Fruit fly (Drosophila melanogaster) whole organism, prepupa: Measurements from ENCODE around the gene G9a.

Experiments used
- Blimp-1 ChIP-seq: fragments of 200-800 bp; sonication (Bioruptor generic); optimal IDR thresholded peaks from 3 replicates; lab custom pipeline; 2017; ENCODE audit warnings: missing biosample characterization, missing genetic modification characterization, mild to moderate bottlenecking, moderate library complexity, missing genetic modification reagents
- CG11294 ChIP-seq: fragments of 200-800 bp; sonication (Bioruptor generic); IDR thresholded peaks from 2 replicates; pipeline ENCODE4 v1.3.6; 2022; ENCODE audit warnings: missing biosample characterization, missing genetic modification characterization
- CG11762 ChIP-seq: fragments of 200-800 bp; sonication (Bioruptor generic); optimal IDR thresholded peaks from 3 replicates; lab custom pipeline; 2016; ENCODE audit warnings: missing biosample characterization, missing genetic modification characterization; ENCODE audit not compliant: insufficient read depth
- CG11902 ChIP-seq: fragments of 200-800 bp; sonication (Bioruptor generic); optimal IDR thresholded peaks from 3 replicates; lab custom pipeline; 2016; ENCODE audit warnings: missing biosample characterization, missing genetic modification characterization
- CG15336 ChIP-seq: fragments of 200-800 bp; sonication (Bioruptor generic); IDR thresholded peaks from 2 replicates; pipeline ENCODE4 v1.3.6; 2022; ENCODE audit warnings: missing biosample characterization, missing genetic modification characterization
- CG1621 ChIP-seq: fragments of 200-800 bp; sonication (Bioruptor generic); optimal IDR thresholded peaks from 3 replicates; lab custom pipeline; 2018; ENCODE audit warnings: missing biosample characterization, mild to moderate bottlenecking, missing genetic modification characterization
- CG3032 ChIP-seq: fragments of 200-800 bp; optimal IDR thresholded peaks from 2 replicates; lab custom pipeline; 2019; ENCODE audit warnings: missing biosample characterization, mild to moderate bottlenecking, missing genetic modification characterization, moderate library complexity
- CG32006 ChIP-seq: fragments of 200-800 bp; sonication (Bioruptor generic); optimal IDR thresholded peaks from 3 replicates; lab custom pipeline; 2017; ENCODE audit warnings: missing biosample characterization, mild to moderate bottlenecking, missing genetic modification characterization
- CG3919 ChIP-seq: fragments of 200-800 bp; sonication (Bioruptor generic); optimal IDR thresholded peaks from 3 replicates; lab custom pipeline; 2016; ENCODE audit warnings: missing biosample characterization, missing genetic modification characterization
- CG4318 ChIP-seq: fragments of 200-800 bp; sonication (Bioruptor generic); optimal IDR thresholded peaks from 3 replicates; lab custom pipeline; 2017; ENCODE audit warnings: missing biosample characterization, mild to moderate bottlenecking, missing genetic modification characterization
- CG6163 ChIP-seq: fragments of 200-800 bp; sonication (Bioruptor generic); IDR thresholded peaks from 3 replicates; pipeline ENCODE4 v1.3.6; 2022; ENCODE audit warnings: missing biosample characterization, missing genetic modification characterization
- CG6276 ChIP-seq: fragments of 200-800 bp; sonication (Bioruptor generic); optimal IDR thresholded peaks from 2 replicates; lab custom pipeline; 2017; ENCODE audit warnings: missing biosample characterization, mild to moderate bottlenecking, missing genetic modification characterization
- CG6792 ChIP-seq: fragments of 200-800 bp; sonication (Bioruptor generic); optimal IDR thresholded peaks from 3 replicates; lab custom pipeline; 2016; ENCODE audit warnings: missing biosample characterization, missing genetic modification characterization
- CG6808 ChIP-seq: fragments of 200-800 bp; sonication (Bioruptor generic); optimal IDR thresholded peaks from 3 replicates; lab custom pipeline; 2017; ENCODE audit warnings: missing biosample characterization, missing genetic modification characterization, mild to moderate bottlenecking, moderate library complexity, missing genetic modification reagents
- CG6854 ChIP-seq: fragments of 200-800 bp; sonication (Bioruptor generic); optimal IDR thresholded peaks from 2 replicates; lab custom pipeline; 2017; ENCODE audit warnings: missing biosample characterization, mild to moderate bottlenecking, missing genetic modification characterization
- CG8119 ChIP-seq: fragments of 200-800 bp; sonication (Bioruptor generic); IDR thresholded peaks from 3 replicates; pipeline ENCODE4 v1.3.6; 2022; ENCODE audit warnings: missing biosample characterization, missing genetic modification characterization
- CG8319 ChIP-seq: fragments of 200-800 bp; sonication (Bioruptor generic); optimal IDR thresholded peaks from 3 replicates; lab custom pipeline; 2016; ENCODE audit warnings: missing biosample characterization, missing genetic modification characterization
- CG8632 ChIP-seq: fragments of 200-800 bp; sonication (Bioruptor generic); optimal IDR thresholded peaks from 3 replicates; lab custom pipeline; 2016; ENCODE audit warnings: missing biosample characterization, missing genetic modification characterization
- CG9139 ChIP-seq: fragments of 200-800 bp; sonication (Bioruptor generic); optimal IDR thresholded peaks from 3 replicates; lab custom pipeline; 2017; ENCODE audit warnings: missing biosample characterization, mild to moderate bottlenecking, missing genetic modification characterization
- Eip78C ChIP-seq: fragments of 200-800 bp; sonication (Bioruptor generic); peaks from one replicate; lab custom pipeline; 2016; ENCODE audit warnings: missing biosample characterization, missing genetic modification characterization
- Eip93F ChIP-seq: fragments of 200-800 bp; sonication (Bioruptor generic); optimal IDR thresholded peaks from 2 replicates; lab custom pipeline; 2016; ENCODE audit warnings: missing biosample characterization, mild to moderate bottlenecking, missing genetic modification characterization
- Hr38 ChIP-seq: sonication (Bioruptor generic); optimal IDR thresholded peaks from 2 replicates; lab custom pipeline; 2016; ENCODE audit warnings: missing biosample characterization, missing genetic modification characterization
- Lpt ChIP-seq: fragments of 200-800 bp; sonication (Bioruptor generic); optimal IDR thresholded peaks from 3 replicates; lab custom pipeline; 2016; ENCODE audit warnings: missing biosample characterization, missing genetic modification characterization
- OdsH ChIP-seq: fragments of 200-800 bp; sonication (Bioruptor generic); optimal IDR thresholded peaks from 3 replicates; lab custom pipeline; 2016; ENCODE audit warnings: missing biosample characterization, missing genetic modification characterization
- Smox ChIP-seq: fragments of 200-800 bp; sonication (Bioruptor generic); optimal IDR thresholded peaks from 3 replicates; lab custom pipeline; 2016; ENCODE audit warnings: missing biosample characterization, missing genetic modification characterization
- Sox102F ChIP-seq: fragments of 200-800 bp; sonication (Bioruptor generic); optimal IDR thresholded peaks from 2 replicates; lab custom pipeline; 2016; ENCODE audit warnings: missing biosample characterization, mild to moderate bottlenecking, missing genetic modification characterization
- achi ChIP-seq: fragments of 200-800 bp; sonication (Bioruptor generic); optimal IDR thresholded peaks from 3 replicates; lab custom pipeline; 2016; ENCODE audit warnings: missing biosample characterization, missing genetic modification characterization
- cyc ChIP-seq: fragments of 200-800 bp; sonication (Bioruptor generic); optimal IDR thresholded peaks from 3 replicates; lab custom pipeline; 2016; ENCODE audit warnings: missing biosample characterization, missing genetic modification characterization
- dac ChIP-seq: fragments of 200-800 bp; sonication (Bioruptor generic); optimal IDR thresholded peaks from 2 replicates; lab custom pipeline; 2017; ENCODE audit warnings: missing biosample characterization, mild to moderate bottlenecking, missing genetic modification characterization
- dsx ChIP-seq: fragments of 200-800 bp; optimal IDR thresholded peaks from 3 replicates; lab custom pipeline; 2019; ENCODE audit warnings: missing biosample characterization, mild to moderate bottlenecking, missing genetic modification characterization, moderate library complexity; ENCODE audit not compliant: poor library complexity, severe bottlenecking
- eg ChIP-seq: fragments of 200-800 bp; sonication (Bioruptor generic); IDR thresholded peaks from 3 replicates; pipeline ENCODE4 v1.3.6; 2022; ENCODE audit warnings: missing biosample characterization, missing genetic modification characterization
- esn ChIP-seq: fragments of 200-800 bp; sonication (Bioruptor generic); optimal IDR thresholded peaks from 2 replicates; lab custom pipeline; 2016; ENCODE audit warnings: missing biosample characterization, mild to moderate bottlenecking, missing genetic modification characterization, moderate library complexity
- fd85E ChIP-seq: fragments of 200-800 bp; sonication (Bioruptor generic); optimal IDR thresholded peaks from 3 replicates; lab custom pipeline; 2016; ENCODE audit warnings: missing biosample characterization, missing genetic modification characterization
- fkh ChIP-seq: fragments of 200-800 bp; sonication (Bioruptor generic); optimal IDR thresholded peaks from 3 replicates; lab custom pipeline; 2017; ENCODE audit warnings: missing biosample characterization, mild to moderate bottlenecking, missing genetic modification characterization, moderate library complexity
- net ChIP-seq: fragments of 200-800 bp; sonication (Bioruptor generic); optimal IDR thresholded peaks from 3 replicates; lab custom pipeline; 2016; ENCODE audit warnings: missing biosample characterization, missing genetic modification characterization
- pdm3 ChIP-seq: fragments of 200-800 bp; sonication (Bioruptor generic); optimal IDR thresholded peaks from 3 replicates; lab custom pipeline; 2016; ENCODE audit warnings: missing biosample characterization, missing genetic modification characterization
- salr ChIP-seq, 2 experiments: fragments of 200-800 bp; sonication (Bioruptor generic); optimal IDR thresholded peaks; 3 replicates each; lab custom pipeline; 2016 to 2018; ENCODE audit warnings: missing biosample characterization in 2 of 2, missing genetic modification characterization in 2 of 2, mild to moderate bottlenecking in 1 of 2
- spab ChIP-seq: fragments of 200-800 bp; sonication (Bioruptor generic); optimal IDR thresholded peaks from 2 replicates; lab custom pipeline; 2017; ENCODE audit warnings: missing biosample characterization, mild to moderate bottlenecking, missing genetic modification characterization, missing genetic modification reagents
- ss ChIP-seq, 2 experiments: fragments of 200-800 bp; sonication (Bioruptor generic); optimal IDR thresholded peaks; 2 replicates in 1 of 2; 3 replicates in 1 of 2; lab custom pipeline; 2017 to 2018; ENCODE audit warnings: mild to moderate bottlenecking in 2 of 2, missing biosample characterization in 2 of 2, missing genetic modification characterization in 2 of 2, moderate library complexity in 1 of 2
- svp ChIP-seq: fragments of 200-800 bp; sonication (Bioruptor generic); peaks from one replicate; lab custom pipeline; 2016; ENCODE audit warnings: missing biosample characterization, missing genetic modification characterization
- topi ChIP-seq: fragments of 200-800 bp; sonication (Bioruptor generic); optimal IDR thresholded peaks from 3 replicates; lab custom pipeline; 2016; ENCODE audit warnings: missing biosample characterization, missing genetic modification characterization

Gene G9a

dm6 chrX:278370-279096 lies 32.8 kb downstream of the G9a start (continued):
- no peak for TF ChIP-seq CG4318 (GFP tag; lab: Kevin White, UChicago)
- no peak for TF ChIP-seq CG6792
- TF ChIP-seq CG11902 (GFP tag; lab: Kevin White, UChicago) = no peak
- TF ChIP-seq CG3919 (GFP tag; lab: Kevin White, UChicago) = peak; percentile 11
- no peak for TF ChIP-seq pdm3 (GFP tag; lab: Kevin White, UChicago)
- TF ChIP-seq spab (GFP tag; lab: Kevin White, UChicago) = no peak
- no peak for TF ChIP-seq CG1621 (tag; lab: Kevin White, UChicago)
- TF ChIP-seq CG11294 (GFP tag; lab: Robert Waterston, UW) = no peak
- TF ChIP-seq Eip78C = peak; percentile 83
- no peak for TF ChIP-seq CG6854
- no peak for TF ChIP-seq Sox102F (GFP tag; lab: Kevin White, UChicago)
- no peak for TF ChIP-seq CG3032
- TF ChIP-seq svp (GFP tag; lab: Kevin White, UChicago) = no peak
- TF ChIP-seq CG6276 (GFP tag; lab: Kevin White, UChicago) = no peak
- TF ChIP-seq esn (GFP tag; lab: Kevin White, UChicago) = no peak
- TF ChIP-seq CG6808 (GFP tag; lab: Kevin White, UChicago) = no peak
- no peak for TF ChIP-seq eg
- no peak for TF ChIP-seq dsx (GFP tag; lab: Kevin White, UChicago)
- peak; percentile 33 for TF ChIP-seq net (GFP tag; lab: Kevin White, UChicago)
- TF ChIP-seq CG15336 (GFP tag; lab: Robert Waterston, UW) = no peak
- TF ChIP-seq CG9139 = no peak
- no peak for TF ChIP-seq CG6163
- TF ChIP-seq CG8119 (GFP tag; lab: Robert Waterston, UW) = peak; percentile 39; the same call in 1 of the 3 replicates
- TF ChIP-seq topi (GFP tag; lab: Kevin White, UChicago) = no peak
- no peak for TF ChIP-seq CG8632 (GFP tag; lab: Kevin White, UChicago)
- peak; percentile 8 for TF ChIP-seq cyc (GFP tag; lab: Kevin White, UChicago)
- TF ChIP-seq Eip93F (GFP tag; lab: Kevin White, UChicago) = no peak
- TF ChIP-seq achi (GFP tag; lab: Kevin White, UChicago) = no peak
- TF ChIP-seq salr (GFP tag; optimal IDR thresholded peaks at IDR 0.05; lab: Kevin White, UChicago) = peak in 1 of 2 experiments; percentile 32
- no peak for TF ChIP-seq fkh (GFP tag; lab: Kevin White, UChicago)

- no peak for TF ChIP-seq CG6808 (GFP tag; lab: Kevin White, UChicago)
- no peak for TF ChIP-seq Smox
- no peak for TF ChIP-seq CG11762 (GFP tag; lab: Kevin White, UChicago)
- peak; percentile 13 to 33 for TF ChIP-seq ss (GFP tag; optimal IDR thresholded peaks at IDR 0.05; lab: Kevin White, UChicago)
- peak; percentile 28 for TF ChIP-seq svp (GFP tag; lab: Kevin White, UChicago)
- TF ChIP-seq Lpt (GFP tag; lab: Kevin White, UChicago) = no peak
- no peak for TF ChIP-seq dac (GFP tag; lab: Kevin White, UChicago)
- TF ChIP-seq esn (GFP tag; lab: Kevin White, UChicago) = no peak
- TF ChIP-seq CG8319 = no peak
- no peak for TF ChIP-seq CG32006 (GFP tag; lab: Kevin White, UChicago)
- peak; percentile 47 for TF ChIP-seq Eip78C
- TF ChIP-seq Hr38 (GFP tag; lab: Kevin White, UChicago) = no peak
- no peak for TF ChIP-seq spab (GFP tag; lab: Kevin White, UChicago)
- TF ChIP-seq fkh (GFP tag; lab: Kevin White, UChicago) = peak; percentile 4
- peak; percentile 13 for TF ChIP-seq Sox102F (GFP tag; lab: Kevin White, UChicago)
- TF ChIP-seq achi (GFP tag; lab: Kevin White, UChicago) = no peak
- TF ChIP-seq fd85E = no peak
- TF ChIP-seq CG8119 (GFP tag; lab: Robert Waterston, UW) = no peak
- no peak for TF ChIP-seq dsx (GFP tag; lab: Kevin White, UChicago)
- no peak for TF ChIP-seq salr (GFP tag; optimal IDR thresholded peaks at IDR 0.05; lab: Kevin White, UChicago)
- TF ChIP-seq CG6163 = no peak
- TF ChIP-seq CG11902 (GFP tag; lab: Kevin White, UChicago) = no peak
- TF ChIP-seq OdsH = no peak
- no peak for TF ChIP-seq Blimp-1 (GFP tag; lab: Kevin White, UChicago)
- TF ChIP-seq cyc (GFP tag; lab: Kevin White, UChicago) = no peak
Observed at dm6 chrX:279097-279727, 33.4 kb downstream of the G9a start, which contains the start of the genes CG3777 and ewg. TSS of gene CG3777 (plus strand) at chrX:279703. TSS of gene ewg (minus strand) at chrX:279718.
